Worm (Caenorhabditis elegans) whole organism, young adult: ENCODE measurements around the gene klo-1.

Experiments
- B0261.1 ChIP-seq: sonication (generic microtip); optimal IDR thresholded peaks from 2 replicates; lab custom pipeline; 2016; ENCODE audit warnings: mild to moderate bottlenecking, missing genetic modification characterization, moderate library complexity, missing compliant biosample characterization
- F10E7.11 ChIP-seq: sonication (generic microtip); optimal IDR thresholded peaks from 2 replicates; lab custom pipeline; 2017; ENCODE audit warnings: mild to moderate bottlenecking, missing genetic modification characterization, moderate library complexity, missing compliant biosample characterization
- F23B12.7 ChIP-seq: sonication (generic microtip); optimal IDR thresholded peaks from 2 replicates; lab custom pipeline; 2017; ENCODE audit warnings: missing genetic modification characterization, mild to moderate bottlenecking, missing compliant biosample characterization, antibody characterized with exemption, moderate library complexity; ENCODE audit not compliant: insufficient read depth
- F37B4.10 ChIP-seq: fragments of 200-800 bp; sonication (Bioruptor generic); IDR thresholded peaks from 2 replicates; pipeline ENCODE4 v1.3.6; 2022; ENCODE audit warnings: missing genetic modification characterization, missing compliant biosample characterization
- F49E8.2 ChIP-seq: sonication (generic microtip); optimal IDR thresholded peaks from 3 replicates; lab custom pipeline; 2017; ENCODE audit warnings: missing genetic modification characterization, mild to moderate bottlenecking, missing compliant biosample characterization, antibody characterized with exemption, moderate library complexity; ENCODE audit not compliant: insufficient read depth
- F52B5.7 ChIP-seq: sonication (generic microtip); optimal IDR thresholded peaks from 2 replicates; lab custom pipeline; 2016; ENCODE audit warnings: mild to moderate bottlenecking, missing genetic modification characterization, missing compliant biosample characterization
- F55B11.4 ChIP-seq: sonication (generic microtip); optimal IDR thresholded peaks from 2 replicates; lab custom pipeline; 2016; ENCODE audit warnings: missing compliant biosample characterization, missing genetic modification characterization, borderline replicate concordance; ENCODE audit not compliant: insufficient read depth
- F57A8.1 ChIP-seq: fragments of 200-800 bp; sonication (Bioruptor generic); optimal IDR thresholded peaks from 2 replicates; lab custom pipeline; 2018; ENCODE audit warnings: mild to moderate bottlenecking, missing genetic modification characterization, moderate library complexity, missing compliant biosample characterization
- F57C9.4 ChIP-seq: sonication (generic microtip); optimal IDR thresholded peaks from 2 replicates; lab custom pipeline; 2017; ENCODE audit warnings: mild to moderate bottlenecking, missing genetic modification characterization, missing compliant biosample characterization
- K12H6.12 ChIP-seq: fragments of 200-800 bp; sonication (Bioruptor generic); optimal IDR thresholded peaks from 2 replicates; lab custom pipeline; 2018; ENCODE audit warnings: mild to moderate bottlenecking, missing genetic modification characterization, missing compliant biosample characterization
- T07F8.4 ChIP-seq: sonication (generic microtip); optimal IDR thresholded peaks from 2 replicates; lab custom pipeline; 2016; ENCODE audit warnings: mild to moderate bottlenecking, missing genetic modification characterization, moderate library complexity, missing compliant biosample characterization
- Y79H2A.3 ChIP-seq: fragments of 200-800 bp; sonication (Bioruptor generic); conservative IDR thresholded peaks from 2 replicates; pipeline ENCODE4 v1.3.6; 2022; ENCODE audit warnings: missing genetic modification reagents, missing genetic modification characterization, missing compliant biosample characterization
- aptf-2 ChIP-seq: fragments of 200-800 bp; sonication (Bioruptor generic); conservative IDR thresholded peaks from 2 replicates; pipeline ENCODE4 v1.3.6; 2022; ENCODE audit warnings: missing genetic modification reagents, missing genetic modification characterization, missing compliant biosample characterization
- atf-7 ChIP-seq: sonication (generic microtip); optimal IDR thresholded peaks from 2 replicates; lab custom pipeline; 2017; ENCODE audit warnings: mild to moderate bottlenecking, missing genetic modification characterization, missing compliant biosample characterization
- attf-5 ChIP-seq: fragments of 200-800 bp; sonication (Bioruptor generic); optimal IDR thresholded peaks from 2 replicates; lab custom pipeline; 2018; ENCODE audit warnings: mild to moderate bottlenecking, missing genetic modification characterization, missing compliant biosample characterization
- attf-6 ChIP-seq: fragments of 200-800 bp; sonication (Bioruptor generic); IDR thresholded peaks from 2 replicates; pipeline ENCODE4 v1.3.6; 2022; ENCODE audit warnings: missing genetic modification reagents, missing genetic modification characterization, missing compliant biosample characterization
- bed-2 ChIP-seq: fragments of 200-800 bp; sonication (Bioruptor generic); IDR thresholded peaks from 2 replicates; pipeline ENCODE4 v1.3.6; 2022; ENCODE audit warnings: missing genetic modification reagents, missing genetic modification characterization, missing compliant biosample characterization
- cebp-1 ChIP-seq, 2 experiments: fragments of 200-800 bp in 1 of 2; sonication (Bioruptor generic) in 1 of 2; sonication (generic microtip) in 1 of 2; IDR thresholded peaks in 1 of 2; optimal IDR thresholded peaks in 1 of 2; 2 replicates each; pipeline versions ENCODE4 v1.3.6 to Lab custom; 2017 to 2022; ENCODE audit warnings: missing compliant biosample characterization in 2 of 2, missing genetic modification characterization in 2 of 2, mild to moderate bottlenecking in 1 of 2, missing genetic modification reagents in 1 of 2, moderate library complexity in 1 of 2
- ceh-27 ChIP-seq: fragments of 200-800 bp; sonication (Bioruptor generic); optimal IDR thresholded peaks from 2 replicates; lab custom pipeline; 2018; ENCODE audit warnings: mild to moderate bottlenecking, missing genetic modification characterization, moderate library complexity, missing compliant biosample characterization
- ceh-40 ChIP-seq: fragments of 200-800 bp; sonication (Bioruptor generic); IDR thresholded peaks from 2 replicates; pipeline ENCODE4 v1.3.6; 2022; ENCODE audit warnings: missing genetic modification characterization, missing compliant biosample characterization
- dpff-1 ChIP-seq: sonication (generic microtip); optimal IDR thresholded peaks from 2 replicates; lab custom pipeline; 2017; ENCODE audit warnings: mild to moderate bottlenecking, missing genetic modification characterization, missing compliant biosample characterization
- dpl-1 ChIP-seq: fragments of 150-350 bp; optimal IDR thresholded peaks from 2 replicates; lab custom pipeline; 2014; ENCODE audit warnings: missing biosample characterization, missing genetic modification reagents, missing genetic modification characterization
- efl-1 ChIP-seq: fragments of 150-350 bp; optimal IDR thresholded peaks from 2 replicates; lab custom pipeline; 2014; ENCODE audit warnings: missing biosample characterization, missing genetic modification reagents, missing genetic modification characterization
- ets-4 ChIP-seq: fragments of 200-800 bp; sonication (Bioruptor generic); optimal IDR thresholded peaks from 2 replicates; lab custom pipeline; 2018; ENCODE audit warnings: mild to moderate bottlenecking, missing genetic modification characterization, missing compliant biosample characterization
- hlh-12 ChIP-seq: sonication (generic microtip); optimal IDR thresholded peaks from 2 replicates; lab custom pipeline; 2016; ENCODE audit warnings: missing genetic modification characterization, missing compliant biosample characterization
- hmg-1.2 ChIP-seq: fragments of 200-800 bp; sonication (Bioruptor generic); IDR thresholded peaks from 2 replicates; pipeline ENCODE4 v1.3.6; 2022; ENCODE audit warnings: missing genetic modification reagents, missing genetic modification characterization, missing compliant biosample characterization
- let-607 ChIP-seq, 2 experiments: fragments of 200-800 bp in 1 of 2; sonication (Bioruptor generic) in 1 of 2; sonication (generic microtip) in 1 of 2; optimal IDR thresholded peaks; 2 replicates each; lab custom pipeline; 2016 to 2018; ENCODE audit warnings: mild to moderate bottlenecking in 2 of 2, missing compliant biosample characterization in 2 of 2, missing genetic modification characterization in 2 of 2, moderate library complexity in 2 of 2, missing genotype in 1 of 2
- lin-35 ChIP-seq, 3 experiments: fragments of 150-350 bp in 2 of 3; sonication (generic microtip) in 1 of 3; optimal IDR thresholded peaks; 2 replicates each; lab custom pipeline; 2014 to 2018; ENCODE audit warnings: missing biosample characterization in 3 of 3, missing genetic modification characterization in 3 of 3, missing genetic modification reagents in 3 of 3
- lin-40 ChIP-seq: sonication (generic microtip); optimal IDR thresholded peaks from 2 replicates; lab custom pipeline; 2016; ENCODE audit warnings: missing genetic modification characterization, mild to moderate bottlenecking, missing compliant biosample characterization, missing genotype, missing genetic modification reagents
- lsl-1 ChIP-seq: fragments of 200-800 bp; sonication (Bioruptor generic); optimal IDR thresholded peaks from 2 replicates; lab custom pipeline; 2018; ENCODE audit warnings: mild to moderate bottlenecking, missing genetic modification characterization, moderate library complexity, missing compliant biosample characterization
- madf-10 ChIP-seq: sonication (generic microtip); optimal IDR thresholded peaks from 2 replicates; lab custom pipeline; 2016; ENCODE audit warnings: mild to moderate bottlenecking, missing genetic modification characterization, missing compliant biosample characterization
- mcd-1 ChIP-seq: fragments of 200-800 bp; sonication (Bioruptor generic); IDR thresholded peaks from 2 replicates; pipeline ENCODE4 v1.3.6; 2022; ENCODE audit warnings: missing genetic modification reagents, missing genetic modification characterization, missing compliant biosample characterization
- nfya-2 ChIP-seq: fragments of 200-800 bp; sonication (Bioruptor generic); IDR thresholded peaks from 2 replicates; pipeline ENCODE4 v1.3.6; 2022; ENCODE audit warnings: missing genetic modification reagents, missing genetic modification characterization, missing compliant biosample characterization
- nhr-27 ChIP-seq: fragments of 200-800 bp; sonication (Bioruptor generic); optimal IDR thresholded peaks from 2 replicates; lab custom pipeline; 2018; ENCODE audit warnings: mild to moderate bottlenecking, missing genetic modification characterization, moderate library complexity, missing compliant biosample characterization
- nhr-80 ChIP-seq: sonication (generic microtip); optimal IDR thresholded peaks from 2 replicates; lab custom pipeline; 2016; ENCODE audit warnings: missing genetic modification characterization, missing compliant biosample characterization
- nhr-90 ChIP-seq: sonication (generic microtip); optimal IDR thresholded peaks from 2 replicates; lab custom pipeline; 2016; ENCODE audit warnings: missing genotype, mild to moderate bottlenecking, missing genetic modification characterization, missing compliant biosample characterization
- rpc-1 ChIP-seq, 2 experiments: fragments of 150-350 bp in 1 of 2; sonication (generic microtip) in 1 of 2; optimal IDR thresholded peaks; 2 replicates each; lab custom pipeline; 2014 to 2018; ENCODE audit warnings: missing biosample characterization in 1 of 2, missing genetic modification characterization in 1 of 2, missing genetic modification reagents in 1 of 2, missing genotype in 1 of 2
- snpc-1.3 ChIP-seq: sonication (generic microtip); optimal IDR thresholded peaks from 2 replicates; lab custom pipeline; 2017; ENCODE audit warnings: missing genetic modification characterization, mild to moderate bottlenecking, missing compliant biosample characterization, antibody characterized with exemption, moderate library complexity, missing genotype, missing genetic modification reagents; ENCODE audit not compliant: insufficient read depth
- snpc-3.4 ChIP-seq: sonication (generic microtip); optimal IDR thresholded peaks from 2 replicates; lab custom pipeline; 2017; ENCODE audit warnings: missing genetic modification characterization, mild to moderate bottlenecking, missing compliant biosample characterization, antibody characterized with exemption, moderate library complexity, missing genotype, missing genetic modification reagents
- snpc-4 ChIP-seq, 5 experiments: fragments of 150-350 bp in 1 of 5; sonication (generic microtip) in 4 of 5; optimal IDR thresholded peaks; 2 replicates each; lab custom pipeline; 2014 to 2018; ENCODE audit warnings: missing genetic modification characterization in 5 of 5, missing biosample characterization in 3 of 5, antibody characterized with exemption in 2 of 5, mild to moderate bottlenecking in 2 of 5, missing compliant biosample characterization in 2 of 5, missing genotype in 2 of 5, moderate library complexity in 2 of 5, missing genetic modification reagents in 1 of 5
- tbx-9 ChIP-seq: sonication (generic microtip); optimal IDR thresholded peaks from 2 replicates; lab custom pipeline; 2016; ENCODE audit warnings: borderline replicate concordance, missing genetic modification characterization, inconsistent platforms, missing compliant biosample characterization
- xnd-1 ChIP-seq: sonication (generic microtip); optimal IDR thresholded peaks from 2 replicates; lab custom pipeline; 2016; ENCODE audit warnings: missing genotype, missing genetic modification reagents, missing genetic modification characterization, missing compliant biosample characterization
- zim-3 ChIP-seq: sonication (generic microtip); optimal IDR thresholded peaks from 2 replicates; lab custom pipeline; 2017; ENCODE audit warnings: mild to moderate bottlenecking, missing genetic modification characterization, moderate library complexity, missing compliant biosample characterization

klo-1 gene

DNA sequence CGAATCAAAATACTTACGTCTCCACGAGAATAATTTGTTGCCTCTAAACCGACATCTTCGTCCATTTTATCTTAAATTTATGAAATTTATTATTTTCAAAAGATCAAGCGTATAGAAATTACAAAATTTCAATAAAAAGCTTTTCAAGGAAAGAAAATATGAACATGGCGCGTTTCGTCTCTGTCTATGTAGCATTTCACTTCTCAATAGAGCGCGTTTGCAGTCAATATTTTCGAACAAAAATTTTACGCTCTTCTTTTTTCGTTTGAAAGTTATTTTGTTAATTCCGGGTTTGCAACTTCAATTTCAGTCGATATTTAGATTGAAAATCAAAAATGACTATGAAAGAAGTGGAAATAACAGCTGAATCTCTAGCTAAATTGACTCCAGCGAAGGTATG is 26.2 kb upstream of the klo-1 start, which contains the start of the genes hcf-1 and swd-2.2:
Gene hcf-1, minus strand, starts transcription at position 70 of the 400 bp plus-strand sequence.
Gene swd-2.2, plus strand, starts transcription at position 206 of the 400 bp plus-strand sequence.
- 0 out of 2 replicates have a peak, but pooled peaks have one; percentile 5 for TF ChIP-seq hmg-1.2 (GFP tag; lab: Robert Waterston, UW)
- TF ChIP-seq ceh-40 (GFP tag; lab: Robert Waterston, UW), result no peak
- no peak for TF ChIP-seq nfya-2 (GFP tag; lab: Robert Waterston, UW)
- peak; percentile 18 for TF ChIP-seq snpc-1.3 (tag; lab: Kevin White, UChicago)
- TF ChIP-seq F52B5.7 (tag; lab: Kevin White, UChicago), result no peak
- TF ChIP-seq attf-5, result peak; percentile 8
- no peak for TF ChIP-seq lin-35 (GFP tag; optimal IDR thresholded peaks at IDR 0.05; lab: Kevin White, UChicago)
- no peak for TF ChIP-seq lin-40
- TF ChIP-seq Y79H2A.3, result no peak
- peak; percentile 56 for TF ChIP-seq efl-1 (GFP tag; lab: Kevin White, UChicago)
- no peak for TF ChIP-seq ceh-27 (GFP tag; lab: Kevin White, UChicago)
- TF ChIP-seq F55B11.4 (tag; lab: Kevin White, UChicago), result no peak
- peak; percentile 80 for TF ChIP-seq mcd-1
- no peak for TF ChIP-seq madf-10 (tag; lab: Kevin White, UChicago)
- no peak for TF ChIP-seq nhr-27 (tag; lab: Kevin White, UChicago)
- no peak for TF ChIP-seq zim-3 (tag; lab: Kevin White, UChicago)
- TF ChIP-seq dpl-1, result peak; percentile 23
- peak; percentile 42 for TF ChIP-seq lsl-1 (GFP tag; lab: Kevin White, UChicago)
- peak; percentile 33 for TF ChIP-seq F23B12.7 (tag; lab: Kevin White, UChicago)
- TF ChIP-seq T07F8.4 (tag; lab: Kevin White, UChicago), result no peak
- no peak for TF ChIP-seq let-607 (tag; optimal IDR thresholded peaks at IDR 0.05; lab: Kevin White, UChicago)

DNA sequence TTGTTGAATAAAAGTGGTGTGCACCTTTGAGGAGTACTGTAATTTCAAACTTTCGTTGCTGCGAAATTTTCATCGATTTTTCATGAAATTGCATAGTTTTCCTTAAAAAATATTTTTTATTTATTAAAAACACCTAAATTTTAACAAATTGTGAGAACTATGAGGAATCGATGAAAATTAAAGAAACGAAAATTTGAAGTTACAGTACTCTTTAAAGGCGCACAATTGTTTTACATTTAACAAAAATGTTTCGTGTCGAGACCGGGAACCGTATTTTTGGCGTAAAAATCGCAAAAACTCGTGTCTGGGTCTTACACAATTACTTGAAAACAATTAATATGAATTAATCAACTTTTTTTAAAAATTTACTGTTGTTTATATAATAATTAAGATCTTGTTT is 22.1 kb upstream of the klo-1 start, which contains the start of gene rdl-1:
Gene rdl-1, minus strand, starts transcription at position 101 of the 400 bp plus-strand sequence.
- TF ChIP-seq dpff-1 (tag; lab: Kevin White, UChicago), result no peak
- TF ChIP-seq lsl-1 (GFP tag; lab: Kevin White, UChicago), result peak; percentile 38
- no peak for TF ChIP-seq F57A8.1

DNA sequence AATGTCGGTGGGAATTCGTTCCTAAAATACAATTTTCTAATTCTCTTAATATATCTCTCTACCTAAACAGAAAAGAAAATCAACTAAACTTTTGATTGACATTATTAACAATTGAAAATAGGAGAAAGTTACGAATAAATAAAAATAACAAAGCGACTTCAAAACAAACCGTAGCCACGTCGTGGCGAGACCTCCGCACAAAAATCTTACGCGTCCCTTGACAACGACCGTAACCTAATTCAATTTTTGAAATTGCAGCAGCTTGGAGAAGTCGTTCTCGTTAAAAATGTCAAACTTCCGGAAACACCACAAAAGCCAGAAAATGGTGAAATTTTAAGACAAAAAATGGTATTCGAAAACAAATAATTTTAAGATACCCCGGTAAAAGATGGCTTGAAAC is 16.3 kb upstream of the klo-1 start:
- TF ChIP-seq atf-7 (no peak), xnd-1 (peak; percentile 91), hlh-12 (tag; lab: Kevin White, UChicago) (no peak), K12H6.12 (tag; lab: Kevin White, UChicago) (no peak), attf-6 (GFP tag; lab: Robert Waterston, UW) (no peak), F49E8.2 (tag; lab: Kevin White, UChicago) (peak; percentile 39), bed-2 (GFP tag; lab: Robert Waterston, UW) (no peak), nhr-80 (tag; lab: Kevin White, UChicago) (no peak), F10E7.11 (tag; lab: Kevin White, UChicago) (no peak), B0261.1 (no peak), F37B4.10 (GFP tag; lab: Robert Waterston, UW) (no peak), snpc-4 (GFP tag; optimal IDR thresholded peaks at IDR 0.05; lab: Kevin White, UChicago) (no peak), snpc-4 (tag; optimal IDR thresholded peaks at IDR 0.05; lab: Kevin White, UChicago) (peak in 2 of 4 experiments; percentile 24 to 25), tbx-9 (no peak), rpc-1 (optimal IDR thresholded peaks at IDR 0.05; lab: Kevin White, UChicago) (no peak), rpc-1 (tag; optimal IDR thresholded peaks at IDR 0.05; lab: Kevin White, UChicago) (no peak), F57C9.4 (tag; lab: Kevin White, UChicago) (no peak), snpc-3.4 (tag; lab: Kevin White, UChicago) (peak; percentile 3), aptf-2 (GFP tag; lab: Robert Waterston, UW) (no peak), nhr-90 (tag; lab: Kevin White, UChicago) (no peak), ets-4 (GFP tag; lab: Kevin White, UChicago) (no peak), madf-10 (tag; lab: Kevin White, UChicago) (no peak), cebp-1 (GFP tag; IDR thresholded peaks at IDR 0.05; lab: Robert Waterston, UW) (no peak), cebp-1 (tag; optimal IDR thresholded peaks at IDR 0.05; lab: Kevin White, UChicago) (no peak)
